Worm (Caenorhabditis elegans) whole organism, L4 larva: ENCODE measurements around the gene nhr-142.

Experiments
- F44E2.7 ChIP-seq: fragments of 200-800 bp; sonication (Bioruptor generic); IDR thresholded peaks from 2 replicates; pipeline ENCODE4 v2.1.2; 2022; ENCODE audit warnings: missing genetic modification characterization, missing compliant biosample characterization
- F49E8.2 ChIP-seq: sonication (generic microtip); optimal IDR thresholded peaks from 2 replicates; lab custom pipeline; 2016; ENCODE audit warnings: missing compliant biosample characterization, mild to moderate bottlenecking, missing genetic modification characterization, borderline replicate concordance
- T20F7.1 ChIP-seq: fragments of 200-800 bp; sonication (Bioruptor generic); optimal IDR thresholded peaks from 2 replicates; lab custom pipeline; 2018; ENCODE audit warnings: mild to moderate bottlenecking, missing genetic modification characterization, missing compliant biosample characterization
- aha-1 ChIP-seq: fragments of 150-350 bp; peaks from one replicate; lab custom pipeline; 2014; ENCODE audit warnings: missing biosample characterization, missing genetic modification characterization
- ama-1 ChIP-seq: fragments of 150-350 bp; optimal IDR thresholded peaks from 2 replicates; lab custom pipeline; 2014; ENCODE audit warnings: inconsistent platforms, mixed read lengths
- arid-1 ChIP-seq: fragments of 200-800 bp; sonication (Bioruptor generic); conservative IDR thresholded peaks from 2 replicates; pipeline ENCODE4 v1.3.6; 2022; ENCODE audit warnings: missing genetic modification reagents, missing genetic modification characterization, missing compliant biosample characterization
- ceh-32 ChIP-seq: sonication (generic microtip); optimal IDR thresholded peaks from 2 replicates; lab custom pipeline; 2016; ENCODE audit warnings: mild to moderate bottlenecking, missing genetic modification characterization, missing compliant biosample characterization; ENCODE audit not compliant: poor library complexity
- ceh-44 ChIP-seq: fragments of 200-800 bp; sonication (Bioruptor generic); IDR thresholded peaks from 2 replicates; pipeline ENCODE4 v1.3.6; 2022; ENCODE audit warnings: missing genetic modification reagents, missing genetic modification characterization, missing compliant biosample characterization
- ceh-62 ChIP-seq: sonication (generic microtip); optimal IDR thresholded peaks from 2 replicates; lab custom pipeline; 2017; ENCODE audit warnings: missing biosample characterization, missing genetic modification characterization
- ces-1 ChIP-seq: fragments of 150-350 bp; sonication (generic microtip); optimal IDR thresholded peaks from 4 replicates; lab custom pipeline; 2014; ENCODE audit warnings: missing biosample characterization, missing genetic modification reagents, missing genetic modification characterization
- cey-2 ChIP-seq: sonication (generic microtip); optimal IDR thresholded peaks from 3 replicates; lab custom pipeline; 2017; ENCODE audit warnings: missing genetic modification characterization, mild to moderate bottlenecking, missing compliant biosample characterization, antibody characterized with exemption, borderline replicate concordance; ENCODE audit not compliant: insufficient read depth
- daf-16 ChIP-seq, 3 experiments: sonication (generic microtip); optimal IDR thresholded peaks; 2 replicates each; lab custom pipeline; 2016 to 2017; ENCODE audit warnings: missing genetic modification characterization in 3 of 3, missing genetic modification reagents in 3 of 3, mild to moderate bottlenecking in 2 of 3, missing compliant biosample characterization in 2 of 3, missing biosample characterization in 1 of 3, moderate library complexity in 1 of 3
- dmd-6 ChIP-seq: fragments of 200-800 bp; sonication (Bioruptor generic); IDR thresholded peaks from 2 replicates; pipeline ENCODE4 v1.3.6; 2022; ENCODE audit warnings: missing genetic modification reagents, missing genetic modification characterization, missing compliant biosample characterization
- dmd-8 ChIP-seq: fragments of 200-800 bp; sonication (Bioruptor generic); IDR thresholded peaks from 2 replicates; pipeline ENCODE4 v1.3.6; 2022; ENCODE audit warnings: missing genetic modification characterization, missing compliant biosample characterization
- dpl-1 ChIP-seq: fragments of 150-350 bp; optimal IDR thresholded peaks from 2 replicates; lab custom pipeline; 2014; ENCODE audit warnings: missing biosample characterization, missing genetic modification reagents, missing genetic modification characterization
- dve-1 ChIP-seq: sonication (generic microtip); optimal IDR thresholded peaks from 2 replicates; lab custom pipeline; 2017; ENCODE audit warnings: antibody characterized with exemption, mild to moderate bottlenecking, missing genetic modification characterization, missing compliant biosample characterization; ENCODE audit not compliant: insufficient read depth
- egl-27 ChIP-seq: sonication (generic microtip); optimal IDR thresholded peaks from 3 replicates; lab custom pipeline; 2017; ENCODE audit warnings: missing biosample characterization, missing genetic modification reagents, missing genetic modification characterization
- hif-1 ChIP-seq, 2 experiments: sonication (generic microtip); optimal IDR thresholded peaks; 2 replicates each; lab custom pipeline; 2016 to 2017; ENCODE audit warnings: missing compliant biosample characterization in 2 of 2, missing genetic modification characterization in 2 of 2, missing genetic modification reagents in 2 of 2, missing genotype in 2 of 2, mild to moderate bottlenecking in 1 of 2
- hlh-11 ChIP-seq: fragments of 200-800 bp; sonication (Bioruptor generic); optimal IDR thresholded peaks from 2 replicates; lab custom pipeline; 2018; ENCODE audit warnings: mild to moderate bottlenecking, missing genetic modification characterization, missing compliant biosample characterization
- hmg-1.1 ChIP-seq: fragments of 200-800 bp; sonication (Bioruptor generic); IDR thresholded peaks from 2 replicates; pipeline ENCODE4 v1.3.6; 2022; ENCODE audit warnings: missing genetic modification reagents, missing genetic modification characterization, missing compliant biosample characterization
- jun-1 ChIP-seq: fragments of 150-350 bp; optimal IDR thresholded peaks from 2 replicates; lab custom pipeline; 2014; ENCODE audit warnings: missing biosample characterization, missing genetic modification reagents, missing genetic modification characterization
- lim-7 ChIP-seq: fragments of 200-800 bp; sonication (Bioruptor generic); IDR thresholded peaks from 2 replicates; pipeline ENCODE4 v1.3.6; 2022; ENCODE audit warnings: missing genetic modification characterization, missing compliant biosample characterization
- lin-13 ChIP-seq: fragments of 150-350 bp; optimal IDR thresholded peaks from 2 replicates; lab custom pipeline; 2014; ENCODE audit warnings: missing biosample characterization, missing genetic modification reagents, missing genetic modification characterization
- mdl-1 ChIP-seq, 2 experiments: fragments of 150-350 bp in 1 of 2; sonication (generic microtip) in 1 of 2; optimal IDR thresholded peaks; 2 replicates each; lab custom pipeline; 2014 to 2017; ENCODE audit warnings: missing biosample characterization in 2 of 2, missing genetic modification characterization in 2 of 2
- nhr-102 ChIP-seq: sonication (generic microtip); optimal IDR thresholded peaks from 2 replicates; lab custom pipeline; 2016; ENCODE audit warnings: mild to moderate bottlenecking, missing genetic modification characterization, moderate library complexity, missing compliant biosample characterization
- nhr-111 ChIP-seq: fragments of 200-800 bp; sonication (Bioruptor generic); optimal IDR thresholded peaks from 2 replicates; lab custom pipeline; 2018; ENCODE audit warnings: mild to moderate bottlenecking, missing genetic modification characterization, missing compliant biosample characterization
- nhr-237 ChIP-seq: sonication (generic microtip); optimal IDR thresholded peaks from 2 replicates; lab custom pipeline; 2017; ENCODE audit warnings: missing biosample characterization, missing genetic modification characterization
- nhr-28 ChIP-seq: fragments of 150-350 bp; optimal IDR thresholded peaks from 2 replicates; lab custom pipeline; 2014; ENCODE audit warnings: missing biosample characterization, missing genetic modification characterization
- nhr-48 ChIP-seq: sonication (generic microtip); optimal IDR thresholded peaks from 2 replicates; lab custom pipeline; 2016; ENCODE audit warnings: mild to moderate bottlenecking, missing genetic modification characterization, missing compliant biosample characterization
- pha-4 ChIP-seq, 2 experiments: fragments of 150-350 bp in 1 of 2; fragments of 200-800 bp in 1 of 2; sonication (Bioruptor generic) in 1 of 2; IDR thresholded peaks in 1 of 2; optimal IDR thresholded peaks in 1 of 2; 2 replicates each; pipeline versions ENCODE4 v1.3.6 to Lab custom; 2014 to 2022; ENCODE audit warnings: missing genetic modification characterization in 2 of 2, missing genetic modification reagents in 2 of 2, missing biosample characterization in 1 of 2, missing compliant biosample characterization in 1 of 2
- php-3 ChIP-seq: fragments of 200-800 bp; sonication (Bioruptor generic); IDR thresholded peaks from 2 replicates; pipeline ENCODE4 v1.3.6; 2022; ENCODE audit warnings: missing genetic modification reagents, missing genetic modification characterization, missing compliant biosample characterization
- pqm-1 ChIP-seq: sonication (generic microtip); optimal IDR thresholded peaks from 2 replicates; lab custom pipeline; 2017; ENCODE audit warnings: missing biosample characterization, missing genetic modification characterization
- sdz-12 ChIP-seq: fragments of 200-800 bp; sonication (Bioruptor generic); optimal IDR thresholded peaks from 2 replicates; lab custom pipeline; 2018; ENCODE audit warnings: mild to moderate bottlenecking, missing genetic modification characterization, missing compliant biosample characterization
- snpc-1.2 ChIP-seq: fragments of 200-800 bp; sonication (Bioruptor generic); IDR thresholded peaks from 2 replicates; pipeline ENCODE4 v1.3.6; 2022; ENCODE audit warnings: missing genetic modification reagents, missing genetic modification characterization, missing compliant biosample characterization
- spr-3 ChIP-seq: fragments of 200-800 bp; sonication (Bioruptor generic); optimal IDR thresholded peaks from 2 replicates; lab custom pipeline; 2018; ENCODE audit warnings: mild to moderate bottlenecking, missing genetic modification characterization, missing compliant biosample characterization
- unc-39 ChIP-seq: sonication (generic microtip); optimal IDR thresholded peaks from 2 replicates; lab custom pipeline; 2017; ENCODE audit warnings: missing biosample characterization, missing genetic modification characterization
- unc-62 ChIP-seq, 3 experiments: fragments of 150-350 bp in 1 of 3; sonication (generic microtip); optimal IDR thresholded peaks in 2 of 3; peaks in 1 of 3; 1 replicate in 1 of 3; 2 replicates in 2 of 3; lab custom pipeline; 2014 to 2017; ENCODE audit warnings: missing biosample characterization in 3 of 3, missing genetic modification characterization in 3 of 3, missing genetic modification reagents in 3 of 3, missing genotype in 1 of 3
- zag-1 ChIP-seq: fragments of 150-350 bp; optimal IDR thresholded peaks from 2 replicates; lab custom pipeline; 2014; ENCODE audit warnings: missing biosample characterization, missing genetic modification characterization
- ztf-11 ChIP-seq: fragments of 150-350 bp; optimal IDR thresholded peaks from 2 replicates; lab custom pipeline; 2014; ENCODE audit warnings: missing biosample characterization, missing genetic modification characterization

nhr-142 gene

DNA sequence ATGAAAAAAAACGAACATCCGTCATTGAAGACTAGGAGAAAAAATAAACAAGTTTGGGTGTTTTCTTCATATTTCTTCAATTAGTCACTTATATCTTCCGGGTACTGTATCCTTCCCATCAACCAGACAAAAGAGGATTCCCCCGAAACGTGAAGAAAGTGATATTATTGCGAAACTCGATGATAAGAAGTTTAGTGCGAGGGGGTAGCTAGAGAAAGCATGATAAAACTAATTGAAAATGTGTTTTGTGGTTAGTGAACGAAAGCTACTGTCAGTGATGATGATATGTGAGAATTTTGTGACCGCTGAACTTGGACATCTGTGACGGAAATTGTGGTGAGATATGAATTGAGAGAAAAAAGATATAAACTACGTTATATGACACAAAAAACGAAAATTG, 32.6 kb upstream of the nhr-142 start (continued):
- peak; percentile 99 for TF ChIP-seq nhr-28 (tag; lab: Kevin White, UChicago)
- peak; percentile 87 to 95 for TF ChIP-seq mdl-1 (tag; optimal IDR thresholded peaks at IDR 0.05; lab: Kevin White, UChicago)
- TF ChIP-seq ceh-32 = no peak
- TF ChIP-seq nhr-102 = peak; percentile 85
- TF ChIP-seq ceh-62 (tag; lab: Kevin White, UChicago) = no peak
- no peak for TF ChIP-seq ztf-11 (tag; lab: Kevin White, UChicago)
- TF ChIP-seq unc-39 (tag; lab: Kevin White, UChicago) = no peak

ce11 chrV:5821451-5822143, 31.2 kb upstream of the nhr-142 start:
- TF ChIP-seq egl-27 (tag; lab: Kevin White, UChicago) = no peak
- TF ChIP-seq dmd-6 (GFP tag; lab: Robert Waterston, UW) = peak; percentile 92
- TF ChIP-seq hmg-1.1 = no peak
- peak; percentile 7 for TF ChIP-seq aha-1
- peak; percentile 38 for TF ChIP-seq nhr-102
- TF ChIP-seq unc-62 (GFP tag; optimal IDR thresholded peaks at IDR 0.05 in 1 of 2; lab: Kevin White, UChicago) = no peak
- TF ChIP-seq unc-62 (tag; optimal IDR thresholded peaks at IDR 0.05; lab: Kevin White, UChicago) = no peak
- peak; percentile 77 for TF ChIP-seq hlh-11 (tag; lab: Kevin White, UChicago)
- TF ChIP-seq pqm-1 (tag; lab: Kevin White, UChicago) = peak; percentile 75
- no peak for TF ChIP-seq daf-16 (GFP tag; optimal IDR thresholded peaks at IDR 0.05; lab: Kevin White, UChicago)
- peak; percentile 43 for TF ChIP-seq daf-16 (tag; optimal IDR thresholded peaks at IDR 0.05; lab: Kevin White, UChicago)
- TF ChIP-seq nhr-237 (tag; lab: Kevin White, UChicago) = no peak
- TF ChIP-seq nhr-48 (tag; lab: Kevin White, UChicago) = peak; percentile 56
- no peak for TF ChIP-seq T20F7.1 (GFP tag; lab: Kevin White, UChicago)
- peak; percentile 45 for TF ChIP-seq dve-1 (tag; lab: Kevin White, UChicago)
- TF ChIP-seq pha-4 (GFP tag; IDR thresholded peaks at IDR 0.05; lab: Robert Waterston, UW) = no peak
- no peak for TF ChIP-seq pha-4 (tag; optimal IDR thresholded peaks at IDR 0.05; lab: Kevin White, UChicago)
- no peak for TF ChIP-seq ama-1 (lab: Kevin White, UChicago)

DNA sequence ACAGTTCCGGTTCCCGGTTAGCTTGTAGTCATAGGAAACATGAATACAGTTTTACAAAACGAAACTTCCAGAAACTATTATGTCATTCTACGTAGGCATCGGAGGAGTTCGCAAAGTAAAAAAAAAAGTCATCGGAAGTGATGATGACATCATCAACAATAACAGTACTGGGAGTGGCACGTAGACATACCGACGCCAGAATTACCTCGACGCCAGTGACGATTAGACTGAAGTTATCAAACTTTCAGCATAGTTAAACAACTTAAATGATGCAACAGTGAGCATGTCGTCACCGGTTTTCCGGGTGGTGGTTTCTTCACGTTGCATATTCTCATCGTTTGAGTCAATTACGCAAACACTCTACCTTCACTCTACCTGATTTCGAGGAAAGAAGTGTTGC, 30.0 kb upstream of the nhr-142 start:
- TF ChIP-seq daf-16 (GFP tag; optimal IDR thresholded peaks at IDR 0.05; lab: Kevin White, UChicago) (no peak), daf-16 (tag; optimal IDR thresholded peaks at IDR 0.05; lab: Kevin White, UChicago) (peak; percentile 10), ceh-62 (tag; lab: Kevin White, UChicago) (no peak), pqm-1 (tag; lab: Kevin White, UChicago) (peak; percentile 0), hif-1 (tag; optimal IDR thresholded peaks at IDR 0.05; lab: Kevin White, UChicago) (peak in 1 of 2 experiments; percentile 66), dmd-6 (GFP tag; lab: Robert Waterston, UW) (peak; percentile 62), nhr-48 (tag; lab: Kevin White, UChicago) (peak; percentile 31), aha-1 (peak; percentile 69), dpl-1 (no peak)
- TF ChIP-seq, all 104 proteins: peak for 6

DNA sequence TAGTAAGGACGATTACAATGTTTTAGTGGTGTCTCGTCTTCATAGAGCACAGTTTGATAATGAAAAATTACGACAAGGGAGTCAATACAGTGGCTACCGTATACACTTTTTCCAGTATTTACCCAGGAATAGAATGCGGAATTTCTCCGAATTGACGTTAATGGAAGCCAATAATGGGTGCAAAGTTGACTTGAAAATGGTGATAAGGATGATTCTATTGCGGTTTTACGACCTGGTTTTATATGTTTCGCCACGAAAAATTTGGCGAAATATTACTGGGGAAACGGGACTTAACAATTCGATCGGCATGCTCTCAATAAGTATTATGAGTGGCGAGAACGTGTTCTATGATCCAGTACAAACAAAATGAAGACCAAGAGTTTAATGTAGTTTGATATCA, 29.6 kb upstream of the nhr-142 start:
- TF ChIP-seq dpl-1 = no peak
- no peak for TF ChIP-seq lin-13 (GFP tag; lab: Kevin White, UChicago)
- TF ChIP-seq cey-2 (tag; lab: Kevin White, UChicago) = no peak
- TF ChIP-seq nhr-48 (tag; lab: Kevin White, UChicago) = peak; percentile 2
- no peak for TF ChIP-seq snpc-1.2 (GFP tag; lab: Robert Waterston, UW)
- TF ChIP-seq arid-1 = no peak
- TF ChIP-seq dve-1 (tag; lab: Kevin White, UChicago) = peak; percentile 53
- TF ChIP-seq aha-1 = no peak
- TF ChIP-seq hif-1 (tag; optimal IDR thresholded peaks at IDR 0.05; lab: Kevin White, UChicago) = no peak
- TF ChIP-seq jun-1 = no peak
- no peak for TF ChIP-seq ceh-44 (GFP tag; lab: Robert Waterston, UW)
- TF ChIP-seq nhr-237 (tag; lab: Kevin White, UChicago) = no peak
- no peak for TF ChIP-seq egl-27 (tag; lab: Kevin White, UChicago)
- TF ChIP-seq pqm-1 (tag; lab: Kevin White, UChicago) = peak; percentile 2
- no peak for TF ChIP-seq F49E8.2
- no peak for TF ChIP-seq sdz-12
- no peak for TF ChIP-seq spr-3 (GFP tag; lab: Kevin White, UChicago)
- TF ChIP-seq unc-39 (tag; lab: Kevin White, UChicago) = no peak
- TF ChIP-seq dmd-6 (GFP tag; lab: Robert Waterston, UW) = peak; percentile 83
- TF ChIP-seq ces-1 (GFP tag; lab: Kevin White, UChicago) = no peak
- TF ChIP-seq php-3 (GFP tag; lab: Robert Waterston, UW) = peak; percentile 94
- no peak for TF ChIP-seq lim-7
- no peak for TF ChIP-seq F44E2.7
- TF ChIP-seq nhr-111 = no peak
- no peak for TF ChIP-seq dmd-8
- TF ChIP-seq pha-4 (GFP tag; IDR thresholded peaks at IDR 0.05; lab: Robert Waterston, UW) = no peak
- no peak for TF ChIP-seq pha-4 (tag; optimal IDR thresholded peaks at IDR 0.05; lab: Kevin White, UChicago)
- TF ChIP-seq zag-1 = no peak
